Worm (Caenorhabditis elegans) whole organism, midembryonic: Measurements from ENCODE around the gene islo-1.

Source experiments
- T22C8.4 ChIP-seq: fragments of 200-800 bp; sonication (Bioruptor generic); IDR thresholded peaks from 2 replicates; pipeline ENCODE4 v1.3.6; 2022; ENCODE audit warnings: missing genetic modification characterization, missing compliant biosample characterization
- cog-1 ChIP-seq: sonication (generic microtip); optimal IDR thresholded peaks from 2 replicates; lab custom pipeline; 2016; ENCODE audit warnings: missing genetic modification characterization, missing compliant biosample characterization
- flt-1 ChIP-seq: fragments of 200-800 bp; sonication (Bioruptor generic); IDR thresholded peaks from 2 replicates; pipeline ENCODE4 v1.3.6; 2022; ENCODE audit warnings: missing genetic modification characterization, missing compliant biosample characterization
- klf-2 ChIP-seq: fragments of 200-800 bp; sonication (Bioruptor generic); conservative IDR thresholded peaks from 2 replicates; pipeline ENCODE4 v1.3.6; 2022; ENCODE audit warnings: missing genetic modification reagents, missing genetic modification characterization, missing compliant biosample characterization
- med-1 ChIP-seq: sonication (generic microtip); optimal IDR thresholded peaks from 2 replicates; lab custom pipeline; 2017; ENCODE audit warnings: missing genetic modification characterization, mild to moderate bottlenecking, missing compliant biosample characterization, antibody characterized with exemption, missing genetic modification reagents; ENCODE audit not compliant: insufficient read depth
- ref-1 ChIP-seq: fragments of 200-800 bp; sonication (Bioruptor generic); conservative IDR thresholded peaks from 2 replicates; pipeline ENCODE4 v1.3.6; 2022; ENCODE audit warnings: missing genetic modification reagents, missing genetic modification characterization, missing compliant biosample characterization
- tab-1 ChIP-seq: fragments of 200-800 bp; sonication (Bioruptor generic); IDR thresholded peaks from 2 replicates; pipeline ENCODE4 v1.3.6; 2022; ENCODE audit warnings: missing genetic modification characterization, missing compliant biosample characterization
- ztf-23 ChIP-seq: fragments of 200-800 bp; sonication (Bioruptor generic); IDR thresholded peaks from 2 replicates; pipeline ENCODE4 v1.3.6; 2022; ENCODE audit warnings: missing genetic modification reagents, missing genetic modification characterization, missing compliant biosample characterization
- ztf-29 ChIP-seq: fragments of 200-800 bp; sonication (Bioruptor generic); IDR thresholded peaks from 2 replicates; pipeline ENCODE4 v1.3.6; 2022; ENCODE audit warnings: missing genetic modification reagents, missing genetic modification characterization, missing compliant biosample characterization

- TF ChIP-seq klf-2 (no peak), flt-1 (GFP tag; lab: Robert Waterston, UW) (no peak), ref-1 (GFP tag; lab: Robert Waterston, UW) (no peak), ztf-29 (GFP tag; lab: Robert Waterston, UW) (no peak), cog-1 (no peak), ztf-23 (no peak), tab-1 (GFP tag; lab: Robert Waterston, UW) (no peak), T22C8.4 (no peak), med-1 (no peak)
Measured at ce11 chrIV:8127430-8127829, 8.8 kb upstream of the islo-1 start.
